In the genomic region with DNA sequence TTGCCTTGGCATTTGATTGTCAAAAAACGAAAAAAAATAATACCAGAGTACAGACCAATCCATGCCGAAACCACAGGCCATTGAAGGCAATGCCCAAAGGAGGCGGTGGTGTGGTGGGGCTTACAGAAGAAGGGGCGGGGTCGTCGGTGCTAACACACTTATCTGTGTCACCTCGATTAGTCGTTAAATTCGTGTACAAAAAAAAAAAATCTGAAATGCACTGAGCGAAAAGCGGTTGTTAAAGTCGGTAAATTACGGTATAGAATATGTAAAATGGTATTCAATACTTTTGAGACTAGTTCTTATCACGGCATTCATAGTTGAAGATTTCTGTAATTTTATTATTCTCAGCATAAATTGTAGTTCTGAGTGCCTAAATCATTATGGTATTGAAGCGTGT, we compare ENCODE assay signal across 1 fruit fly cellular context.
TF ChIP-seq lines count a peak whose summit lies in the region.

No protein-coding gene starts in this region.

TF ChIP-seq in whole organism, embryonic, 481 proteins besides CTCF, POLR2A, EP300 and RAD21 (continued from another document and continues in another):
- TF ChIP-seq C15 (GFP tag; IDR thresholded peaks at IDR 0.05; lab: Robert Waterston, UW) (no peak), CG10979 (tag; optimal IDR thresholded peaks at IDR 0.05; lab: Kevin White, UChicago) (peak; percentile 63), CG1024 (GFP tag; IDR thresholded peaks at IDR 0.05; lab: Robert Waterston, UW) (peak; percentile 75), aop (GFP tag; IDR thresholded peaks at IDR 0.05; lab: Robert Waterston, UW) (no peak), CG11247 (GFP tag; IDR thresholded peaks at IDR 0.05; lab: Robert Waterston, UW) (peak; percentile 65), otp (GFP tag; IDR thresholded peaks at IDR 0.05; lab: Robert Waterston, UW) (peak; percentile 58; the same call in 1 of the 3 replicates), CG2202 (tag; optimal IDR thresholded peaks at IDR 0.05; lab: Kevin White, UChicago) (no peak), Tbp (GFP tag; optimal IDR thresholded peaks at IDR 0.05; lab: Kevin White, UChicago) (no peak), twi (tag; optimal IDR thresholded peaks at IDR 0.05; lab: Kevin White, UChicago) (no peak), Asciz (GFP tag; optimal IDR thresholded peaks at IDR 0.05; lab: Kevin White, UChicago) (peak; percentile 27), CG9797 (GFP tag; optimal IDR thresholded peaks at IDR 0.05; lab: Kevin White, UChicago) (no peak), CG4360 (GFP tag; IDR thresholded peaks at IDR 0.05; lab: Robert Waterston, UW) (no peak), CG4328 (GFP tag; optimal IDR thresholded peaks at IDR 0.05; lab: Kevin White, UChicago) (no peak), Dbx (GFP tag; IDR thresholded peaks at IDR 0.05; lab: Robert Waterston, UW) (peak; percentile 40; the same call in 1 of the 3 replicates), CG9609 (GFP tag; optimal IDR thresholded peaks at IDR 0.05; lab: Kevin White, UChicago) (peak; percentile 18), pb (GFP tag; optimal IDR thresholded peaks at IDR 0.05; lab: Kevin White, UChicago) (no peak), CG11504 (tag; optimal IDR thresholded peaks at IDR 0.05; lab: Kevin White, UChicago) (peak; percentile 68), CG12236 (GFP tag; optimal IDR thresholded peaks at IDR 0.05; lab: Kevin White, UChicago) (no peak), Fer3 (tag; optimal IDR thresholded peaks at IDR 0.05; lab: Kevin White, UChicago) (peak; percentile 51), nerfin-1 (tag; optimal IDR thresholded peaks at IDR 0.05; lab: Kevin White, UChicago) (no peak), hth (optimal IDR thresholded peaks at IDR 0.05; lab: Kevin White, UChicago) (no peak), Fer1 (GFP tag; optimal IDR thresholded peaks at IDR 0.05; lab: Kevin White, UChicago) (peak; percentile 36), fd64A (GFP tag; optimal IDR thresholded peaks at IDR 0.05; lab: Kevin White, UChicago) (no peak), CG12391 (tag; optimal IDR thresholded peaks at IDR 0.05; lab: Kevin White, UChicago) (peak; percentile 47), dm (GFP tag; optimal IDR thresholded peaks at IDR 0.05; lab: Kevin White, UChicago) (no peak), danr (GFP tag; IDR thresholded peaks at IDR 0.05; lab: Robert Waterston, UW) (no peak), CG33557 (GFP tag; optimal IDR thresholded peaks at IDR 0.05; lab: Kevin White, UChicago) (no peak), CG10959 (GFP tag; IDR thresholded peaks at IDR 0.05; lab: Robert Waterston, UW) (peak; percentile 40; the same call in 1 of the 2 replicates), da (GFP tag; optimal IDR thresholded peaks at IDR 0.05; lab: Kevin White, UChicago) (peak; percentile 5), Ets97D (GFP tag; optimal IDR thresholded peaks at IDR 0.05; lab: Kevin White, UChicago) (peak; percentile 3), CG12155 (GFP tag; optimal IDR thresholded peaks at IDR 0.05; lab: Kevin White, UChicago) (peak; percentile 29), CG8359 (GFP tag; optimal IDR thresholded peaks at IDR 0.05; lab: Kevin White, UChicago; ENCODE audit: borderline replicate concordance) (no peak), sima (GFP tag; optimal IDR thresholded peaks at IDR 0.05; lab: Kevin White, UChicago) (no peak), sqz (GFP tag; optimal IDR thresholded peaks at IDR 0.05; lab: Kevin White, UChicago) (peak; percentile 84), Atf-2 (GFP tag; optimal IDR thresholded peaks at IDR 0.05; lab: Kevin White, UChicago) (peak; percentile 19), D19A (tag; optimal IDR thresholded peaks at IDR 0.05; lab: Kevin White, UChicago) (peak; percentile 24), nmo (GFP tag; optimal IDR thresholded peaks at IDR 0.05; lab: Kevin White, UChicago) (peak; percentile 60), hkb (optimal IDR thresholded peaks at IDR 0.05; lab: Kevin White, UChicago) (no peak), hkb (GFP tag; IDR thresholded peaks at IDR 0.05; lab: Robert Waterston, UW) (peak; percentile 66), ATbp (GFP tag; optimal IDR thresholded peaks at IDR 0.05; lab: Kevin White, UChicago) (peak; percentile 25), CG11696 (GFP tag; IDR thresholded peaks at IDR 0.05; lab: Robert Waterston, UW) (0 out of 2 replicates have a peak, but pooled peaks have one; percentile 43), CG8765 (GFP tag; IDR thresholded peaks at IDR 0.05; lab: Robert Waterston, UW) (no peak), CG8388 (GFP tag; optimal IDR thresholded peaks at IDR 0.05; lab: Kevin White, UChicago) (peak; percentile 44), CG14014 (GFP tag; IDR thresholded peaks at IDR 0.05; lab: Robert Waterston, UW) (peak; percentile 38; the same call in 1 of the 2 replicates), insv (GFP tag; optimal IDR thresholded peaks at IDR 0.05; lab: Kevin White, UChicago) (no peak), MBD-R2 (GFP tag; IDR thresholded peaks at IDR 0.05; lab: Robert Waterston, UW) (no peak), CG13424 (tag; optimal IDR thresholded peaks at IDR 0.05; lab: Kevin White, UChicago) (peak; percentile 35), sim (GFP tag; IDR thresholded peaks at IDR 0.05; lab: Robert Waterston, UW) (peak; percentile 61; the same call in 1 of the 2 replicates), dmrt11E (tag; optimal IDR thresholded peaks at IDR 0.05; lab: Kevin White, UChicago) (peak; percentile 32), eve (GFP tag; optimal IDR thresholded peaks at IDR 0.05; lab: Kevin White, UChicago) (peak in 1 of 2 experiments; percentile 65), CG1602 (GFP tag; optimal IDR thresholded peaks at IDR 0.05; lab: Kevin White, UChicago) (peak; percentile 38), Pdp1 (GFP tag; optimal IDR thresholded peaks at IDR 0.05; lab: Kevin White, UChicago) (peak; percentile 26 to 61), Poxn (GFP tag; IDR thresholded peaks at IDR 0.05; lab: Robert Waterston, UW) (no peak), scrt (GFP tag; optimal IDR thresholded peaks at IDR 0.05; lab: Kevin White, UChicago) (no peak), gcm2 (GFP tag; optimal IDR thresholded peaks at IDR 0.05; lab: Kevin White, UChicago) (no peak), Six4 (GFP tag; optimal IDR thresholded peaks at IDR 0.05; lab: Kevin White, UChicago) (peak; percentile 17), Bdp1 (GFP tag; optimal IDR thresholded peaks at IDR 0.05; lab: Kevin White, UChicago) (peak; percentile 2), zen (tag; optimal IDR thresholded peaks at IDR 0.05; lab: Kevin White, UChicago) (peak; percentile 26), sd (tag; optimal IDR thresholded peaks at IDR 0.05; lab: Kevin White, UChicago) (no peak), CG12659 (GFP tag; optimal IDR thresholded peaks at IDR 0.05; lab: Kevin White, UChicago) (peak; percentile 37), CG1792 (GFP tag; optimal IDR thresholded peaks at IDR 0.05; lab: Kevin White, UChicago) (peak; percentile 43), CG17612 (GFP tag; IDR thresholded peaks at IDR 0.05; lab: Robert Waterston, UW) (no peak), pho (GFP tag; optimal IDR thresholded peaks at IDR 0.05; lab: Kevin White, UChicago) (no peak), Sry-δ (GFP tag; optimal IDR thresholded peaks at IDR 0.05; lab: Kevin White, UChicago) (no peak), BtbVII (GFP tag; optimal IDR thresholded peaks at IDR 0.05; lab: Kevin White, UChicago) (no peak), CG34376 (GFP tag; optimal IDR thresholded peaks at IDR 0.05; lab: Kevin White, UChicago) (peak; percentile 68), Dp (GFP tag; optimal IDR thresholded peaks at IDR 0.05; lab: Kevin White, UChicago) (no peak), CG6854 (GFP tag; optimal IDR thresholded peaks at IDR 0.05; lab: Kevin White, UChicago) (no peak), CG17829 (tag; optimal IDR thresholded peaks at IDR 0.05; lab: Kevin White, UChicago) (peak; percentile 17), CG3281 (GFP tag; optimal IDR thresholded peaks at IDR 0.05; lab: Kevin White, UChicago) (peak; percentile 28), psq (GFP tag; optimal IDR thresholded peaks at IDR 0.05; lab: Kevin White, UChicago) (no peak), unc-4 (GFP tag; IDR thresholded peaks at IDR 0.05; lab: Robert Waterston, UW; ENCODE audit: partially characterized antibody) (no peak), ac (GFP tag; optimal IDR thresholded peaks at IDR 0.05; lab: Kevin White, UChicago) (no peak), CG7556 (GFP tag; optimal IDR thresholded peaks at IDR 0.05; lab: Kevin White, UChicago) (peak; percentile 27), H2.0 (GFP tag; IDR thresholded peaks at IDR 0.05; lab: Robert Waterston, UW) (peak; percentile 42; the same call in 1 of the 2 replicates), vfl (GFP tag; optimal IDR thresholded peaks at IDR 0.05; lab: Kevin White, UChicago) (no peak), Sry-β (GFP tag; optimal IDR thresholded peaks at IDR 0.05; lab: Kevin White, UChicago) (no peak), cato (GFP tag; optimal IDR thresholded peaks at IDR 0.05; lab: Kevin White, UChicago; ENCODE audit: borderline replicate concordance) (peak; percentile 34), CG30020 (tag; optimal IDR thresholded peaks at IDR 0.05; lab: Kevin White, UChicago) (no peak), sens (GFP tag; lab: Kevin White, UChicago) (peak; percentile 88), BEAF-32 (GFP tag; optimal IDR thresholded peaks at IDR 0.05; lab: Kevin White, UChicago) (no peak), org-1 (GFP tag; optimal IDR thresholded peaks at IDR 0.05; lab: Kevin White, UChicago) (peak; percentile 8), ind (GFP tag; optimal IDR thresholded peaks at IDR 0.05; lab: Kevin White, UChicago) (peak; percentile 63), Mes4 (GFP tag; optimal IDR thresholded peaks at IDR 0.05; lab: Kevin White, UChicago) (no peak), CG12744 (GFP tag; optimal IDR thresholded peaks at IDR 0.05; lab: Kevin White, UChicago) (no peak), Drgx (GFP tag; IDR thresholded peaks at IDR 0.05; lab: Robert Waterston, UW) (0 out of 2 replicates have a peak, but pooled peaks have one; percentile 14), Adf1 (GFP tag; IDR thresholded peaks at IDR 0.05; lab: Robert Waterston, UW) (no peak), CG42726 (GFP tag; IDR thresholded peaks at IDR 0.05; lab: Robert Waterston, UW; ENCODE audit: partially characterized antibody) (no peak), Kr (GFP tag; optimal IDR thresholded peaks at IDR 0.05; lab: Kevin White, UChicago) (no peak), H15 (GFP tag; IDR thresholded peaks at IDR 0.05; lab: Robert Waterston, UW) (peak; percentile 31; the same call in 1 of the 3 replicates), crp (GFP tag; optimal IDR thresholded peaks at IDR 0.05; lab: Kevin White, UChicago) (no peak), Hsf (GFP tag; optimal IDR thresholded peaks at IDR 0.05; lab: Kevin White, UChicago) (peak; percentile 49), zen2 (GFP tag; IDR thresholded peaks at IDR 0.05; lab: Robert Waterston, UW; ENCODE audit: partially characterized antibody) (no peak), grau (tag; optimal IDR thresholded peaks at IDR 0.05; lab: Kevin White, UChicago) (peak; percentile 14), dpn (GFP tag; optimal IDR thresholded peaks at IDR 0.05; lab: Kevin White, UChicago) (peak; percentile 39 to 49), CG7372 (GFP tag; IDR thresholded peaks at IDR 0.05; lab: Robert Waterston, UW) (no peak), h (optimal IDR thresholded peaks at IDR 0.05; lab: Kevin White, UChicago) (no peak), Lpt (GFP tag; optimal IDR thresholded peaks at IDR 0.05; lab: Kevin White, UChicago) (no peak), CG6272 (GFP tag; IDR thresholded peaks at IDR 0.05; lab: Robert Waterston, UW) (peak; percentile 37; the same call in 1 of the 2 replicates), Ptx1 (GFP tag; IDR thresholded peaks at IDR 0.05; lab: Robert Waterston, UW) (peak; percentile 79), CG10654 (GFP tag; optimal IDR thresholded peaks at IDR 0.05; lab: Kevin White, UChicago) (peak; percentile 54), pnt (GFP tag; optimal IDR thresholded peaks at IDR 0.05; lab: Kevin White, UChicago) (peak; percentile 46), HmgD (GFP tag; optimal IDR thresholded peaks at IDR 0.05; lab: Kevin White, UChicago) (no peak), croc (GFP tag; conservative IDR thresholded peaks at IDR 0.05; lab: Robert Waterston, UW) (no peak; the same call in 2 of the 3 replicates), YL-1 (GFP tag; optimal IDR thresholded peaks at IDR 0.05; lab: Kevin White, UChicago) (no peak), CG2712 (tag; optimal IDR thresholded peaks at IDR 0.05; lab: Kevin White, UChicago) (peak; percentile 59), salm (tag; optimal IDR thresholded peaks at IDR 0.05; lab: Kevin White, UChicago) (no peak), slp2 (GFP tag; optimal IDR thresholded peaks at IDR 0.05; lab: Kevin White, UChicago) (peak; percentile 15), btn (GFP tag; optimal IDR thresholded peaks at IDR 0.05; lab: Kevin White, UChicago) (no peak), toy (GFP tag; IDR thresholded peaks at IDR 0.05; lab: Robert Waterston, UW) (no peak), Lhr (GFP tag; optimal IDR thresholded peaks at IDR 0.05; lab: Kevin White, UChicago) (no peak), CG3995 (GFP tag; optimal IDR thresholded peaks at IDR 0.05; lab: Kevin White, UChicago) (no peak), ttk (GFP tag; IDR thresholded peaks at IDR 0.05; lab: Robert Waterston, UW) (peak; percentile 71), CG17802 (tag; optimal IDR thresholded peaks at IDR 0.05; lab: Kevin White, UChicago) (peak; percentile 32), ap (GFP tag; IDR thresholded peaks at IDR 0.05; lab: Robert Waterston, UW) (peak; percentile 61), Hr3 (GFP tag; optimal IDR thresholded peaks at IDR 0.05; lab: Kevin White, UChicago) (peak; percentile 35), CG15514 (GFP tag; optimal IDR thresholded peaks at IDR 0.05; lab: Kevin White, UChicago) (peak; percentile 28), sug (tag; optimal IDR thresholded peaks at IDR 0.05; lab: Kevin White, UChicago) (peak; percentile 67), Hmr (GFP tag; optimal IDR thresholded peaks at IDR 0.05; lab: Kevin White, UChicago) (peak; percentile 12), Chrac-16 (GFP tag; optimal IDR thresholded peaks at IDR 0.05; lab: Kevin White, UChicago) (peak; percentile 20), Side (GFP tag; optimal IDR thresholded peaks at IDR 0.05; lab: Kevin White, UChicago) (peak; percentile 57), bowl (GFP tag; IDR thresholded peaks at IDR 0.05; lab: Robert Waterston, UW) (peak; percentile 46; the same call in 1 of the 2 replicates), CoRest (tag; optimal IDR thresholded peaks at IDR 0.05; lab: Kevin White, UChicago) (peak; percentile 10), trem (tag; optimal IDR thresholded peaks at IDR 0.05; lab: Kevin White, UChicago) (peak; percentile 21), CG10366 (GFP tag; IDR thresholded peaks at IDR 0.05; lab: Robert Waterston, UW) (peak; percentile 28), wdn (GFP tag; IDR thresholded peaks at IDR 0.05; lab: Robert Waterston, UW) (no peak), gfzf (GFP tag; optimal IDR thresholded peaks at IDR 0.05; lab: Kevin White, UChicago) (no peak), Mrtf (GFP tag; IDR thresholded peaks at IDR 0.05; lab: Robert Waterston, UW) (no peak)
